Worm (Caenorhabditis elegans): ENCODE data around the gene apm-3.

ce11 chrX:986463-986862, 31.7 kb downstream of the apm-3 start:
- TF ChIP-seq cog-1 (tag; optimal IDR thresholded peaks at IDR 0.05): no peak
- no peak for TF ChIP-seq med-1 (GFP tag; optimal IDR thresholded peaks at IDR 0.05; ENCODE audit: insufficient read depth)
- TF ChIP-seq klf-2 (GFP tag; conservative IDR thresholded peaks at IDR 0.05): no peak
- peak; percentile 39; the same call in 1 of the 2 replicates for TF ChIP-seq flt-1 (GFP tag; IDR thresholded peaks at IDR 0.05)
- no peak for TF ChIP-seq ref-1 (GFP tag; conservative IDR thresholded peaks at IDR 0.05)

Data from whole organism, midembryonic.